Worm (Caenorhabditis elegans) whole organism, mixed stage, embryonic: Measurements from ENCODE around the gene K03H1.13.

ENCODE experiments used
- M03D4.4 ChIP-seq: sonication (generic microtip); optimal IDR thresholded peaks from 2 replicates; lab custom pipeline; 2017; ENCODE audit warnings: mild to moderate bottlenecking, missing genetic modification characterization, missing compliant biosample characterization
- bed-3 ChIP-seq: fragments of 200-800 bp; sonication (Bioruptor generic); optimal IDR thresholded peaks from 3 replicates; lab custom pipeline; 2018; ENCODE audit warnings: mild to moderate bottlenecking, missing genetic modification characterization, moderate library complexity, missing compliant biosample characterization
- blmp-1 ChIP-seq: fragments of 150-350 bp; optimal IDR thresholded peaks from 2 replicates; lab custom pipeline; 2014; ENCODE audit warnings: missing biosample characterization, missing genetic modification characterization
- ceh-39 ChIP-seq: fragments of 150-350 bp; optimal IDR thresholded peaks from 2 replicates; lab custom pipeline; 2014; ENCODE audit warnings: missing biosample characterization, missing genetic modification characterization
- ceh-43 ChIP-seq: fragments of 200-800 bp; sonication (Bioruptor generic); optimal IDR thresholded peaks from 2 replicates; lab custom pipeline; 2018; ENCODE audit warnings: mild to moderate bottlenecking, missing genetic modification characterization, moderate library complexity, missing compliant biosample characterization
- ces-1 ChIP-seq: fragments of 150-350 bp; optimal IDR thresholded peaks from 2 replicates; lab custom pipeline; 2014; ENCODE audit warnings: missing biosample characterization, missing genetic modification reagents, missing genetic modification characterization
- cnd-1 ChIP-seq: fragments of 200-800 bp; sonication (Bioruptor generic); optimal IDR thresholded peaks from 2 replicates; lab custom pipeline; 2018; ENCODE audit warnings: mild to moderate bottlenecking, missing genetic modification characterization, missing compliant biosample characterization
- drap-1 ChIP-seq: fragments of 200-800 bp; sonication (Bioruptor generic); optimal IDR thresholded peaks from 3 replicates; lab custom pipeline; 2018; ENCODE audit warnings: mild to moderate bottlenecking, missing genetic modification characterization, missing compliant biosample characterization
- elt-1 ChIP-seq: sonication (generic microtip); optimal IDR thresholded peaks from 2 replicates; lab custom pipeline; 2017; ENCODE audit warnings: missing genetic modification characterization, mild to moderate bottlenecking, missing compliant biosample characterization, antibody characterized with exemption, moderate library complexity, borderline replicate concordance; ENCODE audit not compliant: insufficient read depth
- elt-3 ChIP-seq: fragments of 150-350 bp; optimal IDR thresholded peaks from 2 replicates; lab custom pipeline; 2014; ENCODE audit warnings: missing biosample characterization, missing genetic modification characterization
- ham-2 ChIP-seq: fragments of 200-800 bp; sonication (Bioruptor generic); optimal IDR thresholded peaks from 2 replicates; lab custom pipeline; 2018; ENCODE audit warnings: mild to moderate bottlenecking, missing genetic modification characterization, missing compliant biosample characterization
- hlh-1 ChIP-seq: fragments of 150-350 bp; optimal IDR thresholded peaks from 2 replicates; lab custom pipeline; 2014; ENCODE audit warnings: missing biosample characterization, missing genetic modification reagents, missing genetic modification characterization
- lin-13 ChIP-seq: fragments of 150-350 bp; optimal IDR thresholded peaks from 2 replicates; lab custom pipeline; 2014; ENCODE audit warnings: missing biosample characterization, missing genetic modification characterization
- lin-32 ChIP-seq: fragments of 200-800 bp; sonication (Bioruptor generic); optimal IDR thresholded peaks from 2 replicates; lab custom pipeline; 2018; ENCODE audit warnings: mild to moderate bottlenecking, missing genetic modification characterization, missing compliant biosample characterization
- lsy-2 ChIP-seq: fragments of 150-350 bp; optimal IDR thresholded peaks from 2 replicates; lab custom pipeline; 2014; ENCODE audit warnings: missing biosample characterization, missing genetic modification characterization
- mab-5 ChIP-seq: fragments of 150-350 bp; optimal IDR thresholded peaks from 2 replicates; lab custom pipeline; 2014; ENCODE audit warnings: missing biosample characterization, missing genetic modification characterization
- mep-1 ChIP-seq: fragments of 150-350 bp; optimal IDR thresholded peaks from 2 replicates; lab custom pipeline; 2017; ENCODE audit warnings: missing biosample characterization, missing genetic modification reagents, missing genetic modification characterization, inconsistent platforms
- mls-2 ChIP-seq: sonication (generic microtip); optimal IDR thresholded peaks from 2 replicates; lab custom pipeline; 2016; ENCODE audit warnings: mild to moderate bottlenecking, missing genetic modification characterization, moderate library complexity, missing compliant biosample characterization
- nhr-12 ChIP-seq: fragments of 150-350 bp; optimal IDR thresholded peaks from 2 replicates; lab custom pipeline; 2014; ENCODE audit warnings: missing biosample characterization, missing genetic modification characterization
- nhr-2 ChIP-seq: fragments of 150-350 bp; optimal IDR thresholded peaks from 2 replicates; lab custom pipeline; 2014; ENCODE audit warnings: missing biosample characterization, missing genetic modification characterization
- nhr-237 ChIP-seq: fragments of 150-350 bp; optimal IDR thresholded peaks from 2 replicates; lab custom pipeline; 2014; ENCODE audit warnings: missing biosample characterization, missing genetic modification characterization
- nhr-28 ChIP-seq: fragments of 150-350 bp; optimal IDR thresholded peaks from 2 replicates; lab custom pipeline; 2014; ENCODE audit warnings: missing biosample characterization, missing genetic modification characterization
- nhr-76 ChIP-seq: sonication (generic microtip); optimal IDR thresholded peaks from 2 replicates; lab custom pipeline; 2017; ENCODE audit warnings: missing biosample characterization, missing genetic modification characterization
- pha-4 ChIP-seq: fragments of 150-350 bp; optimal IDR thresholded peaks from 2 replicates; lab custom pipeline; 2018; ENCODE audit warnings: missing biosample characterization, missing genetic modification reagents, missing genetic modification characterization
- sem-2 ChIP-seq: fragments of 200-800 bp; sonication (Bioruptor generic); optimal IDR thresholded peaks from 2 replicates; lab custom pipeline; 2018; ENCODE audit warnings: mild to moderate bottlenecking, missing genetic modification characterization, missing compliant biosample characterization
- snpc-4 ChIP-seq: fragments of 150-350 bp; optimal IDR thresholded peaks from 2 replicates; lab custom pipeline; 2014; ENCODE audit warnings: missing biosample characterization, missing genetic modification characterization
- sptf-1 ChIP-seq: sonication (generic microtip); optimal IDR thresholded peaks from 2 replicates; lab custom pipeline; 2017; ENCODE audit warnings: mild to moderate bottlenecking, missing genetic modification characterization, moderate library complexity, missing compliant biosample characterization
- tbx-8 ChIP-seq: fragments of 200-800 bp; sonication (Bioruptor generic); optimal IDR thresholded peaks from 2 replicates; lab custom pipeline; 2018; ENCODE audit warnings: mild to moderate bottlenecking, missing genetic modification characterization, moderate library complexity, missing compliant biosample characterization
- unc-120 ChIP-seq: sonication (generic microtip); optimal IDR thresholded peaks from 2 replicates; lab custom pipeline; 2017; ENCODE audit warnings: missing genetic modification characterization, missing compliant biosample characterization; ENCODE audit not compliant: poor library complexity, severe bottlenecking
- unc-39 ChIP-seq: fragments of 150-350 bp; optimal IDR thresholded peaks from 2 replicates; lab custom pipeline; 2014; ENCODE audit warnings: missing biosample characterization, missing genetic modification characterization
- unc-62 ChIP-seq: fragments of 150-350 bp; optimal IDR thresholded peaks from 2 replicates; lab custom pipeline; 2014; ENCODE audit warnings: missing biosample characterization, missing genetic modification reagents, missing genetic modification characterization
- zip-8 ChIP-seq: fragments of 150-350 bp; optimal IDR thresholded peaks from 2 replicates; lab custom pipeline; 2014; ENCODE audit warnings: missing biosample characterization, missing genetic modification characterization
- ztf-11 ChIP-seq: fragments of 150-350 bp; optimal IDR thresholded peaks from 2 replicates; lab custom pipeline; 2014; ENCODE audit warnings: missing biosample characterization, missing genetic modification characterization

K03H1.13 gene

DNA sequence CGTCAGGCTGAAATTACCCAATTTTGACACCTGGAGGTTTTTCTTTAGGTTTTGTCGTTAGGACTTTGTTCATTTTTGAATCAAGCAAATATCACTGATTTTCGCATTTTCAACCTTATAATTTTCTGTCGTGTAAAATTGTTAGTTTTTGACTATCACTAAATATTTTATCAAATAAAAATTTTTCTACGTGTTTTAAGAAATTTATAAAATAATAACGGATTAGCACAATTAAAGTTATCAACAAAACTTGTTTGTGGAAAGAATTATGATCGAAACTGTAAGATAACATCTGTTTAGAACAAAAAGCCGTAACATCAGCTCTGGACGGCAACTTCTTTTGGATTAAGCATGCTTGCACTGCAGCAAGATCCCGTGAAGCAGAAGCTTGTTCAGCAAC lies 27.3 kb downstream of the K03H1.13 start, which contains the start of gene cbp-2:
TSS of gene cbp-2 (plus strand) at position 301 of the 400 bp plus-strand sequence.
- TF ChIP-seq mls-2 (tag; lab: Kevin White, UChicago) (no peak), pha-4 (tag; lab: Kevin White, UChicago) (no peak), elt-1 (tag; lab: Kevin White, UChicago) (no peak), zip-8 (tag; lab: Kevin White, UChicago) (no peak), snpc-4 (tag; lab: Kevin White, UChicago) (no peak), mep-1 (tag; lab: Kevin White, UChicago) (no peak)
- TF ChIP-seq, all 35 proteins: peak for 0

DNA sequence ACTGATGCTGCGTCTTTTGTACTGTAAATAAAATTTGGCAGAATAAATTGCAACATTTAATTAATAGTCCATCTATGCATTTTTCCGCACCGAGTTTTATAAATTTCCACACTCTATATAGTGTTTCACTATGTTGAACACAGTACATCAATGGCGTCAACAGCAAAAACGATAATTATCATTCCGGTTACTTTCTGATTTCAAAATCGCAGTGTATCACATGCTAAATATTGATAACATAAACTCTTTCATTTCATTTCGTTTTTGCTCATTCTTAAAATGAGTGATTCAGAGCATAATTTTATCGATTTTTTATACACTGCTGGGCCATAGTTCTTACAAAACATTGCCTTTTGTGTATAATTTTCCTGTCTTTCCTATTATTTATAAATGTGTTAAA lies 27.8 kb downstream of the K03H1.13 start:
- TF ChIP-seq nhr-76 (tag; lab: Kevin White, UChicago) (no peak), sem-2 (GFP tag; lab: Kevin White, UChicago) (no peak), ztf-11 (tag; lab: Kevin White, UChicago) (no peak), ceh-43 (GFP tag; lab: Kevin White, UChicago) (no peak), M03D4.4 (tag; lab: Kevin White, UChicago) (no peak), sptf-1 (no peak), lin-13 (no peak), unc-120 (tag; lab: Kevin White, UChicago) (no peak), elt-3 (tag; lab: Kevin White, UChicago) (no peak), lin-32 (GFP tag; lab: Kevin White, UChicago) (no peak), blmp-1 (tag; lab: Kevin White, UChicago) (no peak), drap-1 (GFP tag; lab: Kevin White, UChicago) (no peak)

ce11 chrIII:9920764-9921163 lies 29.4 kb downstream of the K03H1.13 start, which contains the start of gene F40F12.3:
TSS of gene F40F12.3 (minus strand) at chrIII:9920864.
- TF ChIP-seq hlh-1 (no peak), unc-39 (tag; lab: Kevin White, UChicago) (no peak), pha-4 (tag; lab: Kevin White, UChicago) (no peak), unc-62 (GFP tag; lab: Kevin White, UChicago) (no peak), zip-8 (tag; lab: Kevin White, UChicago) (no peak), nhr-237 (tag; lab: Kevin White, UChicago) (no peak), elt-1 (tag; lab: Kevin White, UChicago) (no peak), mep-1 (tag; lab: Kevin White, UChicago) (no peak), ztf-11 (tag; lab: Kevin White, UChicago) (no peak), ceh-39 (tag; lab: Kevin White, UChicago) (no peak), sptf-1 (no peak), M03D4.4 (tag; lab: Kevin White, UChicago) (no peak), nhr-28 (no peak), ham-2 (GFP tag; lab: Kevin White, UChicago) (no peak), bed-3 (GFP tag; lab: Kevin White, UChicago) (no peak), ces-1 (GFP tag; lab: Kevin White, UChicago) (no peak), drap-1 (GFP tag; lab: Kevin White, UChicago) (no peak), tbx-8 (GFP tag; lab: Kevin White, UChicago) (no peak), mls-2 (tag; lab: Kevin White, UChicago) (no peak)

- no peak for TF ChIP-seq ham-2 (GFP tag; lab: Kevin White, UChicago)
- TF ChIP-seq elt-3 (tag; lab: Kevin White, UChicago): no peak
- no peak for TF ChIP-seq elt-1 (tag; lab: Kevin White, UChicago)
- TF ChIP-seq mep-1 (tag; lab: Kevin White, UChicago): no peak
- TF ChIP-seq unc-120 (tag; lab: Kevin White, UChicago): no peak
- no peak for TF ChIP-seq snpc-4 (tag; lab: Kevin White, UChicago)
- no peak for TF ChIP-seq ceh-39 (tag; lab: Kevin White, UChicago)
- TF ChIP-seq nhr-12 (tag; lab: Kevin White, UChicago): no peak
- no peak for TF ChIP-seq drap-1 (GFP tag; lab: Kevin White, UChicago)
- TF ChIP-seq zip-8 (tag; lab: Kevin White, UChicago): no peak
- TF ChIP-seq nhr-76 (tag; lab: Kevin White, UChicago): no peak
- no peak for TF ChIP-seq hlh-1
- TF ChIP-seq nhr-2 (tag; lab: Kevin White, UChicago): no peak
- no peak for TF ChIP-seq lsy-2
- TF ChIP-seq nhr-237 (tag; lab: Kevin White, UChicago): no peak
- TF ChIP-seq mab-5 (tag; lab: Kevin White, UChicago): no peak
- TF ChIP-seq cnd-1 (tag; lab: Kevin White, UChicago): no peak
- no peak for TF ChIP-seq mls-2 (tag; lab: Kevin White, UChicago)
- TF ChIP-seq tbx-8 (GFP tag; lab: Kevin White, UChicago): no peak
- no peak for TF ChIP-seq M03D4.4 (tag; lab: Kevin White, UChicago)
- TF ChIP-seq, all 35 proteins: peak for 0
Measured at ce11 chrIII:9913722-9914121, 36.4 kb downstream of the K03H1.13 start, which contains the start of gene cbp-3. TSS of gene cbp-3 (plus strand) at chrIII:9913993.
